Fruit fly (Drosophila melanogaster) whole organism, wandering third instar larva: ENCODE data around the gene AsnS.

Experiments
- Abd-B ChIP-seq: fragments of >200 bp; optimal IDR thresholded peaks from 2 replicates; lab custom pipeline; 2017; ENCODE audit warnings: missing biosample characterization, missing genetic modification characterization
- CG32264 ChIP-seq: fragments of 200-800 bp; sonication (Bioruptor generic); optimal IDR thresholded peaks from 2 replicates; lab custom pipeline; 2016; ENCODE audit warnings: missing biosample characterization, missing genetic modification characterization
- CG9705 ChIP-seq: fragments of 200-800 bp; sonication (Bioruptor generic); optimal IDR thresholded peaks from 2 replicates; lab custom pipeline; 2018; ENCODE audit warnings: missing biosample characterization, mild to moderate bottlenecking, missing genetic modification characterization
- CrebA ChIP-seq: fragments of 200-800 bp; sonication (Bioruptor generic); optimal IDR thresholded peaks from 2 replicates; lab custom pipeline; 2016; ENCODE audit warnings: missing biosample characterization, mild to moderate bottlenecking, missing genetic modification characterization, borderline replicate concordance
- Dfd ChIP-seq: fragments of >200 bp; optimal IDR thresholded peaks from 2 replicates; lab custom pipeline; 2017; ENCODE audit warnings: missing biosample characterization, missing genetic modification characterization
- Dif ChIP-seq: fragments of 200-275, 200-300 bp; sonication (Bioruptor generic); optimal IDR thresholded peaks from 2 replicates; lab custom pipeline; 2018; ENCODE audit warnings: missing biosample characterization, missing genetic modification characterization; ENCODE audit not compliant: partially characterized antibody
- GATAd ChIP-seq: sonication (Bioruptor generic); optimal IDR thresholded peaks from 2 replicates; lab custom pipeline; 2016; ENCODE audit warnings: missing biosample characterization, missing genetic modification characterization
- Hnf4 ChIP-seq: fragments of 200-800 bp; sonication (Bioruptor generic); optimal IDR thresholded peaks from 2 replicates; lab custom pipeline; 2016; ENCODE audit warnings: missing biosample characterization, mild to moderate bottlenecking, missing genetic modification characterization
- Jra ChIP-seq: sonication (Bioruptor generic); optimal IDR thresholded peaks from 2 replicates; lab custom pipeline; 2016; ENCODE audit warnings: missing biosample characterization, missing genetic modification characterization
- Mio ChIP-seq: sonication (Bioruptor generic); optimal IDR thresholded peaks from 2 replicates; lab custom pipeline; 2016; ENCODE audit warnings: missing biosample characterization, missing genetic modification characterization
- Myc ChIP-seq: fragments of >200 bp; optimal IDR thresholded peaks from 2 replicates; lab custom pipeline; 2017
- OdsH ChIP-seq: fragments of 200-800 bp; sonication (Bioruptor generic); optimal IDR thresholded peaks from 2 replicates; lab custom pipeline; 2016; ENCODE audit warnings: missing biosample characterization, mild to moderate bottlenecking, missing genetic modification characterization
- Rel ChIP-seq, 2 experiments: fragments of 200-800 bp; sonication (Bioruptor generic) in 1 of 2; optimal IDR thresholded peaks; 2 replicates in 1 of 2; 3 replicates in 1 of 2; lab custom pipeline; 2016 to 2019; ENCODE audit warnings: mild to moderate bottlenecking in 2 of 2, missing biosample characterization in 2 of 2, missing genetic modification characterization in 2 of 2, moderate library complexity in 1 of 2
- Vsx2 ChIP-seq: fragments of 200-300, 225-300 bp; sonication (Bioruptor generic); optimal IDR thresholded peaks from 2 replicates; lab custom pipeline; 2018; ENCODE audit warnings: missing biosample characterization, missing genetic modification characterization; ENCODE audit not compliant: partially characterized antibody
- br ChIP-seq: fragments of 200-800 bp; sonication (Bioruptor generic); optimal IDR thresholded peaks from 2 replicates; lab custom pipeline; 2016; ENCODE audit warnings: missing biosample characterization, missing genetic modification characterization
- brk ChIP-seq: fragments of 200-800 bp; sonication (Bioruptor generic); optimal IDR thresholded peaks from 2 replicates; lab custom pipeline; 2016; ENCODE audit warnings: missing biosample characterization, mild to moderate bottlenecking, missing genetic modification characterization
- dmrt93B ChIP-seq: fragments of 200-800 bp; sonication (Bioruptor generic); optimal IDR thresholded peaks from 2 replicates; lab custom pipeline; 2018; ENCODE audit warnings: missing biosample characterization, mild to moderate bottlenecking, missing genetic modification characterization
- dsf ChIP-seq: sonication (Bioruptor generic); optimal IDR thresholded peaks from 2 replicates; lab custom pipeline; 2016; ENCODE audit warnings: missing biosample characterization, missing genetic modification characterization, borderline replicate concordance
- ey ChIP-seq: fragments of 200-800 bp; sonication (Bioruptor generic); optimal IDR thresholded peaks from 2 replicates; lab custom pipeline; 2016; ENCODE audit warnings: missing biosample characterization, missing genetic modification characterization
- foxo ChIP-seq, 2 experiments: fragments of 200-800 bp; sonication (Bioruptor generic); optimal IDR thresholded peaks; 2 replicates in 1 of 2; 3 replicates in 1 of 2; lab custom pipeline; 2016 to 2017; ENCODE audit warnings: missing biosample characterization in 2 of 2, missing genetic modification characterization in 2 of 2
- fru ChIP-seq: fragments of 200-800 bp; sonication (Bioruptor generic); optimal IDR thresholded peaks from 3 replicates; lab custom pipeline; 2016; ENCODE audit warnings: missing biosample characterization, mild to moderate bottlenecking, missing genetic modification characterization
- h ChIP-seq: fragments of 200-800 bp; sonication (Bioruptor generic); optimal IDR thresholded peaks from 3 replicates; lab custom pipeline; 2016; ENCODE audit warnings: missing biosample characterization, mild to moderate bottlenecking, missing genetic modification characterization
- jim ChIP-seq: fragments of 175-275, 200-325 bp; sonication (Bioruptor generic); optimal IDR thresholded peaks from 2 replicates; lab custom pipeline; 2016; ENCODE audit warnings: missing biosample characterization, mild to moderate bottlenecking, missing genetic modification characterization
- lola ChIP-seq: fragments of >200 bp; optimal IDR thresholded peaks from 2 replicates; lab custom pipeline; 2017; ENCODE audit warnings: missing biosample characterization, missing genetic modification characterization
- pan ChIP-seq: fragments of >200 bp; optimal IDR thresholded peaks from 2 replicates; lab custom pipeline; 2017
- psq ChIP-seq: fragments of 200-800 bp; sonication (Bioruptor generic); optimal IDR thresholded peaks from 3 replicates; lab custom pipeline; 2017; ENCODE audit warnings: missing biosample characterization, mild to moderate bottlenecking, missing genetic modification characterization, moderate library complexity
- rgr ChIP-seq: fragments of 200-800 bp; sonication (Bioruptor generic); optimal IDR thresholded peaks from 3 replicates; lab custom pipeline; 2016; ENCODE audit warnings: missing biosample characterization, mild to moderate bottlenecking, missing genetic modification characterization
- sage ChIP-seq: fragments of 200-800 bp; sonication (Bioruptor generic); optimal IDR thresholded peaks from 2 replicates; lab custom pipeline; 2016; ENCODE audit warnings: missing biosample characterization, mild to moderate bottlenecking, missing genetic modification characterization
- tai ChIP-seq: sonication (Bioruptor generic); optimal IDR thresholded peaks from 2 replicates; lab custom pipeline; 2016; ENCODE audit warnings: missing biosample characterization, missing genetic modification characterization
- woc ChIP-seq: sonication (Bioruptor generic); optimal IDR thresholded peaks from 2 replicates; lab custom pipeline; 2016; ENCODE audit warnings: missing biosample characterization, mild to moderate bottlenecking, missing genetic modification characterization

AsnS gene

dm6 chr3L:21206486-21206885 is 33.6 kb downstream of the AsnS start:
- TF ChIP-seq tai (GFP tag; lab: Kevin White, UChicago) = no peak
- no peak for TF ChIP-seq CG32264 (GFP tag; lab: Kevin White, UChicago)
- TF ChIP-seq rgr (GFP tag; lab: Kevin White, UChicago) = no peak
- TF ChIP-seq Mio = no peak
- TF ChIP-seq dmrt93B (GFP tag; lab: Kevin White, UChicago) = no peak
- no peak for TF ChIP-seq CrebA (GFP tag; lab: Kevin White, UChicago)
- no peak for TF ChIP-seq jim (GFP tag; lab: Kevin White, UChicago)
- TF ChIP-seq ey (GFP tag; lab: Kevin White, UChicago) = no peak
- TF ChIP-seq fru (GFP tag; lab: Kevin White, UChicago) = no peak
- no peak for TF ChIP-seq Dfd (GFP tag; lab: Kevin White, UChicago)
- no peak for TF ChIP-seq CG9705 (GFP tag; lab: Kevin White, UChicago)
- no peak for TF ChIP-seq Hnf4
- no peak for TF ChIP-seq OdsH
- TF ChIP-seq h (GFP tag; lab: Kevin White, UChicago) = no peak
- TF ChIP-seq, all 38 proteins: peak for 0

- TF ChIP-seq Dif (GFP tag; lab: Kevin White, UChicago) (peak; percentile 16), pan (lab: Kevin White, UChicago) (no peak), Rel (GFP tag; optimal IDR thresholded peaks at IDR 0.05; lab: Kevin White, UChicago) (no peak), Rel (tag; optimal IDR thresholded peaks at IDR 0.05; lab: Kevin White, UChicago) (peak; percentile 21), dsf (GFP tag; lab: Kevin White, UChicago) (no peak), woc (GFP tag; lab: Kevin White, UChicago) (no peak)
Observed at dm6 chr3L:21209921-21210532, 37.1 kb downstream of the AsnS start, which contains the start of the genes CG10510 and CG10508. Gene CG10510 (minus strand): TSS chr3L:21210084. Gene CG10508 (plus strand): TSS chr3L:21210215.

dm6 chr3L:21216697-21217291 is 43.9 kb downstream of the AsnS start, which contains the start of the genes Trmt112 and Ilk:
Gene Trmt112 (minus strand): TSS chr3L:21216839.
Gene Ilk (plus strand): TSS chr3L:21216901.
- TF ChIP-seq brk (GFP tag; lab: Kevin White, UChicago) (no peak), Hnf4 (no peak), ey (GFP tag; lab: Kevin White, UChicago) (no peak), foxo (GFP tag; optimal IDR thresholded peaks at IDR 0.05; lab: Kevin White, UChicago) (no peak), woc (GFP tag; lab: Kevin White, UChicago) (no peak), Dif (GFP tag; lab: Kevin White, UChicago) (no peak), br (GFP tag; lab: Kevin White, UChicago) (no peak), Myc (lab: Kevin White, UChicago) (peak; percentile 70), Rel (GFP tag; optimal IDR thresholded peaks at IDR 0.05; lab: Kevin White, UChicago) (no peak), Rel (tag; optimal IDR thresholded peaks at IDR 0.05; lab: Kevin White, UChicago) (peak; percentile 37), rgr (GFP tag; lab: Kevin White, UChicago) (no peak), Vsx2 (GFP tag; lab: Kevin White, UChicago) (no peak), Mio (no peak)

- TF ChIP-seq dmrt93B (GFP tag; lab: Kevin White, UChicago) (no peak), CG32264 (GFP tag; lab: Kevin White, UChicago) (no peak), Rel (GFP tag; optimal IDR thresholded peaks at IDR 0.05; lab: Kevin White, UChicago) (no peak), Rel (tag; optimal IDR thresholded peaks at IDR 0.05; lab: Kevin White, UChicago) (no peak), Abd-B (GFP tag; lab: Kevin White, UChicago) (no peak), brk (GFP tag; lab: Kevin White, UChicago) (no peak), foxo (GFP tag; optimal IDR thresholded peaks at IDR 0.05; lab: Kevin White, UChicago) (no peak), pan (lab: Kevin White, UChicago) (no peak), CG9705 (GFP tag; lab: Kevin White, UChicago) (no peak), Jra (no peak), sage (GFP tag; lab: Kevin White, UChicago) (no peak), h (GFP tag; lab: Kevin White, UChicago) (no peak), br (GFP tag; lab: Kevin White, UChicago) (no peak), lola (GFP tag; lab: Kevin White, UChicago) (no peak), Dfd (GFP tag; lab: Kevin White, UChicago) (no peak), CrebA (GFP tag; lab: Kevin White, UChicago) (no peak), psq (GFP tag; lab: Kevin White, UChicago) (no peak), GATAd (no peak)
Observed at dm6 chr3L:21219160-21219559, 46.2 kb downstream of the AsnS start.
